Fruit fly (Drosophila melanogaster) whole organism, embryonic: Measurements from ENCODE around the gene CG9932.

Source experiments
- Antp ChIP-seq: fragments of 200-800 bp; sonication (Bioruptor generic); optimal IDR thresholded peaks from 3 replicates; lab custom pipeline; 2016; ENCODE audit warnings: missing biosample characterization, missing genetic modification characterization
- CG13287 ChIP-seq: fragments of 200-800 bp; sonication (Bioruptor generic); IDR thresholded peaks from 2 replicates; pipeline ENCODE4 v1.3.6; 2022; ENCODE audit warnings: missing biosample characterization, missing genetic modification characterization; ENCODE audit not compliant: partially characterized antibody
- CG15601 ChIP-seq: fragments of 200-800 bp; sonication (Bioruptor generic); optimal IDR thresholded peaks from 3 replicates; lab custom pipeline; 2019; ENCODE audit warnings: missing biosample characterization, mild to moderate bottlenecking, missing genetic modification characterization, moderate library complexity
- CG1603 ChIP-seq: fragments of 200-800 bp; sonication (Bioruptor generic); optimal IDR thresholded peaks from 2 replicates; lab custom pipeline; 2019; ENCODE audit warnings: missing biosample characterization, mild to moderate bottlenecking, missing genetic modification characterization, moderate library complexity
- CG1647 ChIP-seq: fragments of 200-800 bp; sonication (Bioruptor generic); optimal IDR thresholded peaks from 3 replicates; lab custom pipeline; 2016; ENCODE audit warnings: missing biosample characterization, missing genetic modification characterization
- CG3407 ChIP-seq: fragments of 200-800 bp; sonication (Bioruptor generic); optimal IDR thresholded peaks from 2 replicates; lab custom pipeline; 2018; ENCODE audit warnings: missing biosample characterization, mild to moderate bottlenecking, missing genetic modification characterization
- CG4404 ChIP-seq: fragments of 200-800 bp; sonication (Bioruptor generic); IDR thresholded peaks from 2 replicates; pipeline ENCODE4 v1.3.6; 2022; ENCODE audit warnings: missing biosample characterization, missing genetic modification characterization
- CG4730 ChIP-seq: fragments of 200-800 bp; sonication (Bioruptor generic); IDR thresholded peaks from 2 replicates; pipeline ENCODE4 v1.3.6; 2022; ENCODE audit warnings: missing biosample characterization, missing genetic modification characterization
- CG8290 ChIP-seq, 3 experiments: fragments of 200-800 bp; sonication (Bioruptor generic); optimal IDR thresholded peaks; 2 replicates each; lab custom pipeline; 2016 to 2019; ENCODE audit warnings: missing biosample characterization in 3 of 3, missing genetic modification characterization in 3 of 3, mild to moderate bottlenecking in 2 of 3, moderate library complexity in 1 of 3
- CG9932 ChIP-seq: fragments of 200-800 bp; sonication (Bioruptor generic); IDR thresholded peaks from 2 replicates; pipeline ENCODE4 v1.3.6; 2022; ENCODE audit warnings: missing biosample characterization, missing genetic modification characterization
- Camta ChIP-seq: fragments of 200-800 bp; sonication (Bioruptor generic); optimal IDR thresholded peaks from 2 replicates; lab custom pipeline; 2016; ENCODE audit warnings: missing biosample characterization, missing genetic modification characterization
- Chrac-16 ChIP-seq: fragments of 200-800 bp; sonication (Bioruptor generic); optimal IDR thresholded peaks from 3 replicates; lab custom pipeline; 2016; ENCODE audit warnings: missing biosample characterization, missing genetic modification characterization
- CoRest ChIP-seq: fragments of 200-800 bp; sonication (Bioruptor generic); optimal IDR thresholded peaks from 3 replicates; lab custom pipeline; 2018; ENCODE audit warnings: missing biosample characterization, mild to moderate bottlenecking, missing genetic modification characterization, moderate library complexity
- Dll ChIP-seq: fragments of 200-800 bp; sonication (Bioruptor generic); IDR thresholded peaks from 4 replicates; pipeline ENCODE4 v1.3.6; 2022; ENCODE audit warnings: missing biosample characterization, missing genetic modification characterization; ENCODE audit not compliant: partially characterized antibody
- E2f2 ChIP-seq: fragments of 200-800 bp; sonication (Bioruptor generic); IDR thresholded peaks from 2 replicates; pipeline ENCODE4 v1.3.6; 2022; ENCODE audit warnings: missing biosample characterization, missing genetic modification characterization
- ERR ChIP-seq: fragments of 200-800 bp; sonication (Bioruptor generic); optimal IDR thresholded peaks from 2 replicates; lab custom pipeline; 2016; ENCODE audit warnings: missing biosample characterization, missing genetic modification characterization
- Elba2 ChIP-seq: fragments of 200-800 bp; sonication (Bioruptor generic); optimal IDR thresholded peaks from 3 replicates; lab custom pipeline; 2016; ENCODE audit warnings: missing biosample characterization, missing genetic modification characterization
- HLH54F ChIP-seq: fragments of 200-800 bp; sonication (Bioruptor generic); optimal IDR thresholded peaks from 3 replicates; lab custom pipeline; 2016; ENCODE audit warnings: missing biosample characterization, missing genetic modification characterization
- Hey ChIP-seq: fragments of 200-800 bp; sonication (Bioruptor generic); optimal IDR thresholded peaks from 3 replicates; lab custom pipeline; 2018; ENCODE audit warnings: missing biosample characterization, mild to moderate bottlenecking, missing genetic modification characterization
- HmgZ ChIP-seq: fragments of 200-800 bp; sonication (Bioruptor generic); optimal IDR thresholded peaks from 2 replicates; lab custom pipeline; 2018; ENCODE audit warnings: missing biosample characterization, mild to moderate bottlenecking, missing genetic modification characterization
- MTF-1 ChIP-seq: fragments of 200-800 bp; sonication (Bioruptor generic); optimal IDR thresholded peaks from 2 replicates; lab custom pipeline; 2018; ENCODE audit warnings: missing biosample characterization, mild to moderate bottlenecking, missing genetic modification characterization, borderline replicate concordance
- Max ChIP-seq: fragments of 200-800 bp; sonication (Bioruptor generic); optimal IDR thresholded peaks from 2 replicates; lab custom pipeline; 2016; ENCODE audit warnings: missing biosample characterization, mild to moderate bottlenecking, missing genetic modification characterization
- Myb ChIP-seq: fragments of 200-800 bp; sonication (Bioruptor generic); optimal IDR thresholded peaks from 2 replicates; lab custom pipeline; 2016; ENCODE audit warnings: missing biosample characterization, missing genetic modification characterization
- Neu2 ChIP-seq: fragments of 200-800 bp; sonication (Bioruptor generic); optimal IDR thresholded peaks from 3 replicates; lab custom pipeline; 2016; ENCODE audit warnings: missing biosample characterization, missing genetic modification characterization, borderline replicate concordance
- Poxn ChIP-seq: fragments of 200-800 bp; sonication (Bioruptor generic); IDR thresholded peaks from 2 replicates; pipeline ENCODE4 v1.3.6; 2022; ENCODE audit warnings: missing biosample characterization, missing genetic modification characterization
- Stat92E ChIP-seq, 3 experiments: fragments of >200 bp in 2 of 3; fragments of 200-800 bp in 1 of 3; sonication (Bioruptor generic) in 1 of 3; optimal IDR thresholded peaks; 2 replicates each; lab custom pipeline; 2017 to 2019; ENCODE audit warnings: missing biosample characterization in 3 of 3, missing genetic modification characterization in 3 of 3, mild to moderate bottlenecking in 1 of 3, moderate library complexity in 1 of 3
- Tbp ChIP-seq: fragments of >200 bp; optimal IDR thresholded peaks from 2 replicates; lab custom pipeline; 2018; ENCODE audit warnings: missing biosample characterization, missing genetic modification characterization
- al ChIP-seq: fragments of 200-800 bp; sonication (Bioruptor generic); IDR thresholded peaks from 2 replicates; pipeline ENCODE4 v1.3.6; 2022; ENCODE audit warnings: missing biosample characterization, missing genetic modification characterization
- chn ChIP-seq: fragments of 200-800 bp; sonication (Bioruptor generic); optimal IDR thresholded peaks from 2 replicates; lab custom pipeline; 2016; ENCODE audit warnings: missing biosample characterization, missing genetic modification characterization
- danr ChIP-seq: fragments of 200-800 bp; sonication (Bioruptor generic); IDR thresholded peaks from 2 replicates; pipeline ENCODE4 v1.3.6; 2022; ENCODE audit warnings: missing biosample characterization, missing genetic modification characterization
- ftz-f1 ChIP-seq: fragments of 200-800 bp; sonication (Bioruptor generic); optimal IDR thresholded peaks from 2 replicates; lab custom pipeline; 2016; ENCODE audit warnings: missing biosample characterization, missing genetic modification characterization
- gcm ChIP-seq: fragments of 200-800 bp; sonication (Bioruptor generic); optimal IDR thresholded peaks from 2 replicates; lab custom pipeline; 2019; ENCODE audit warnings: missing biosample characterization, mild to moderate bottlenecking, missing genetic modification characterization, moderate library complexity
- gsb ChIP-seq: fragments of 200-800 bp; sonication (Bioruptor generic); IDR thresholded peaks from 2 replicates; pipeline ENCODE4 v1.3.6; 2022; ENCODE audit warnings: missing biosample characterization, missing genetic modification characterization
- kay ChIP-seq: fragments of 200-800 bp; sonication (Bioruptor generic); optimal IDR thresholded peaks from 2 replicates; lab custom pipeline; 2016; ENCODE audit warnings: missing biosample characterization, missing genetic modification characterization
- lilli ChIP-seq: fragments of 200-800 bp; sonication (Bioruptor generic); optimal IDR thresholded peaks from 3 replicates; lab custom pipeline; 2016; ENCODE audit warnings: missing biosample characterization, missing genetic modification characterization
- odd ChIP-seq: fragments of 200-800 bp; sonication (Bioruptor generic); optimal IDR thresholded peaks from 2 replicates; lab custom pipeline; 2017; ENCODE audit warnings: missing biosample characterization, mild to moderate bottlenecking, missing genetic modification characterization
- pfk ChIP-seq: fragments of 200-800 bp; sonication (Bioruptor generic); optimal IDR thresholded peaks from 2 replicates; lab custom pipeline; 2018; ENCODE audit warnings: missing biosample characterization, mild to moderate bottlenecking, missing genetic modification characterization, moderate library complexity
- pho ChIP-seq: fragments of 200-800 bp; sonication (Bioruptor generic); optimal IDR thresholded peaks from 2 replicates; lab custom pipeline; 2016; ENCODE audit warnings: missing biosample characterization, missing genetic modification characterization
- pros ChIP-seq: fragments of 200-800 bp; sonication (Bioruptor generic); optimal IDR thresholded peaks from 3 replicates; lab custom pipeline; 2019; ENCODE audit warnings: missing biosample characterization, mild to moderate bottlenecking, missing genetic modification characterization, moderate library complexity
- sr ChIP-seq: fragments of 200-800 bp; sonication (Bioruptor generic); IDR thresholded peaks from 3 replicates; pipeline ENCODE4 v1.3.6; 2022; ENCODE audit warnings: missing biosample characterization, missing genetic modification characterization
- tna ChIP-seq: fragments of 200-800 bp; sonication (Bioruptor generic); IDR thresholded peaks from 2 replicates; pipeline ENCODE4 v1.3.6; 2022; ENCODE audit warnings: missing biosample characterization, missing genetic modification characterization; ENCODE audit not compliant: partially characterized antibody
- unpg ChIP-seq: fragments of 200-800 bp; sonication (Bioruptor generic); optimal IDR thresholded peaks from 3 replicates; lab custom pipeline; 2018; ENCODE audit warnings: missing biosample characterization, mild to moderate bottlenecking, missing genetic modification characterization, moderate library complexity
- vnd ChIP-seq: fragments of 200-800 bp; sonication (Bioruptor generic); IDR thresholded peaks from 3 replicates; pipeline ENCODE4 v1.3.6; 2022; ENCODE audit warnings: missing biosample characterization, missing genetic modification characterization; ENCODE audit not compliant: partially characterized antibody
- wor ChIP-seq: fragments of 200-800 bp; sonication (Bioruptor generic); IDR thresholded peaks from 2 replicates; pipeline ENCODE4 v1.3.6; 2022; ENCODE audit warnings: missing biosample characterization, missing genetic modification characterization
- zen2 ChIP-seq: fragments of 200-800 bp; sonication (Bioruptor generic); IDR thresholded peaks from 3 replicates; pipeline ENCODE4 v1.3.6; 2022; ENCODE audit warnings: missing biosample characterization, missing genetic modification characterization; ENCODE audit not compliant: partially characterized antibody
- zf30C ChIP-seq: fragments of 200-800 bp; sonication (Bioruptor generic); optimal IDR thresholded peaks from 3 replicates; lab custom pipeline; 2018; ENCODE audit warnings: missing biosample characterization, mild to moderate bottlenecking, missing genetic modification characterization
- zfh2 ChIP-seq: fragments of 200-800 bp; sonication (Bioruptor generic); optimal IDR thresholded peaks from 2 replicates; lab custom pipeline; 2016; ENCODE audit warnings: missing biosample characterization, missing genetic modification characterization

Gene CG9932

dm6 chr2L:13021020-13021781, 38.7 kb downstream of the CG9932 start, which contains the start of gene CG9933 (continued):
- TF ChIP-seq Neu2 (GFP tag; lab: Kevin White, UChicago) (no peak), Myb (peak; percentile 95), Stat92E (GFP tag; optimal IDR thresholded peaks at IDR 0.05; lab: Kevin White, UChicago) (no peak), CoRest (tag; lab: Kevin White, UChicago) (peak; percentile 64)

- TF ChIP-seq Dll (GFP tag; lab: Robert Waterston, UW), result peak; percentile 84
- TF ChIP-seq Chrac-16 (GFP tag; lab: Kevin White, UChicago), result peak; percentile 69
- TF ChIP-seq Hey (tag; lab: Kevin White, UChicago), result no peak
- TF ChIP-seq Max (GFP tag; lab: Kevin White, UChicago), result peak; percentile 39
- TF ChIP-seq CG8290 (GFP tag; optimal IDR thresholded peaks at IDR 0.05; lab: Kevin White, UChicago), result no peak
- no peak for TF ChIP-seq CG8290 (tag; optimal IDR thresholded peaks at IDR 0.05; lab: Kevin White, UChicago)
- peak; percentile 84 for TF ChIP-seq HmgZ (tag; lab: Kevin White, UChicago)
- peak; percentile 68 for TF ChIP-seq Antp (GFP tag; lab: Kevin White, UChicago)
- peak; percentile 75 for TF ChIP-seq tna (GFP tag; lab: Robert Waterston, UW)
- TF ChIP-seq zf30C (GFP tag; lab: Kevin White, UChicago), result no peak
- peak; percentile 69 for TF ChIP-seq kay (GFP tag; lab: Kevin White, UChicago)
- no peak for TF ChIP-seq danr (GFP tag; lab: Robert Waterston, UW)
- TF ChIP-seq sr (GFP tag; lab: Robert Waterston, UW), result no peak
- peak; percentile 50 for TF ChIP-seq pfk (GFP tag; lab: Kevin White, UChicago)
- no peak for TF ChIP-seq CG15601 (tag; lab: Kevin White, UChicago)
- peak; percentile 81 for TF ChIP-seq pho (GFP tag; lab: Kevin White, UChicago)
- peak; percentile 57 for TF ChIP-seq chn
- TF ChIP-seq zfh2 (GFP tag; lab: Kevin White, UChicago), result peak; percentile 71
- TF ChIP-seq CG3407 (GFP tag; lab: Kevin White, UChicago), result no peak
- peak; percentile 51 for TF ChIP-seq Elba2 (GFP tag; lab: Kevin White, UChicago)
- peak; percentile 65 for TF ChIP-seq ftz-f1 (GFP tag; lab: Kevin White, UChicago)
- TF ChIP-seq odd, result no peak
- peak; percentile 76 for TF ChIP-seq HLH54F (GFP tag; lab: Kevin White, UChicago)
- peak; percentile 76 for TF ChIP-seq vnd
- no peak for TF ChIP-seq MTF-1 (GFP tag; lab: Kevin White, UChicago)
- peak; percentile 75 for TF ChIP-seq E2f2 (GFP tag; lab: Robert Waterston, UW)
- peak; percentile 88 for TF ChIP-seq CG13287 (GFP tag; lab: Robert Waterston, UW)
- no peak for TF ChIP-seq CG4404 (GFP tag; lab: Robert Waterston, UW)
- no peak for TF ChIP-seq wor (GFP tag; lab: Robert Waterston, UW)
- TF ChIP-seq CG1647, result peak; percentile 52
- no peak for TF ChIP-seq unpg (GFP tag; lab: Kevin White, UChicago)
- TF ChIP-seq CG1603 (tag; lab: Kevin White, UChicago), result no peak
- TF ChIP-seq Camta (GFP tag; lab: Kevin White, UChicago), result peak; percentile 36
- TF ChIP-seq Poxn, result no peak
- peak; percentile 47; the same call in 1 of the 3 replicates for TF ChIP-seq zen2 (GFP tag; lab: Robert Waterston, UW)
- peak; percentile 97 for TF ChIP-seq CG9932 (GFP tag; lab: Robert Waterston, UW)
- no peak for TF ChIP-seq pros (GFP tag; lab: Kevin White, UChicago)
- TF ChIP-seq lilli (GFP tag; lab: Kevin White, UChicago), result peak; percentile 85
- TF ChIP-seq CG4730 (GFP tag; lab: Robert Waterston, UW), result 0 out of 2 replicates have a peak, but pooled peaks have one; percentile 12
- TF ChIP-seq al (GFP tag; lab: Robert Waterston, UW), result peak; percentile 62; the same call in 1 of the 2 replicates
- no peak for TF ChIP-seq Tbp (GFP tag; lab: Kevin White, UChicago)
- TF ChIP-seq ERR (GFP tag; lab: Kevin White, UChicago), result peak; percentile 55
- TF ChIP-seq gsb, result no peak
- TF ChIP-seq gcm, result no peak
Observed at dm6 chr2L:13018992-13019484, 40.9 kb downstream of the CG9932 start, which contains the start of gene Ube4B. Gene Ube4B, minus strand, starts transcription at chr2L:13019434.
